Worm (Caenorhabditis elegans): ENCODE measurements around the gene nstp-8.

- TF ChIP-seq sox-4 (tag; optimal IDR thresholded peaks at IDR 0.05) (no peak), rnt-1 (tag; optimal IDR thresholded peaks at IDR 0.05) (no peak), unc-62 (GFP tag; optimal IDR thresholded peaks at IDR 0.05) (no peak), blmp-1 (tag; optimal IDR thresholded peaks at IDR 0.05) (no peak), ama-1 (optimal IDR thresholded peaks at IDR 0.05) (no peak), efl-3 (GFP tag; optimal IDR thresholded peaks at IDR 0.05) (no peak), ztf-11 (tag; optimal IDR thresholded peaks at IDR 0.05) (no peak), lin-39 (tag; optimal IDR thresholded peaks at IDR 0.05) (no peak), unc-130 (tag; optimal IDR thresholded peaks at IDR 0.05) (no peak), ces-1 (GFP tag; optimal IDR thresholded peaks at IDR 0.05) (no peak), nhr-84 (tag; optimal IDR thresholded peaks at IDR 0.05) (no peak), tlp-1 (tag; optimal IDR thresholded peaks at IDR 0.05) (no peak), pqm-1 (tag; optimal IDR thresholded peaks at IDR 0.05) (no peak), sptf-1 (tag; optimal IDR thresholded peaks at IDR 0.05) (no peak)
Observed at ce11 chrV:2190383-2190782, 25.1 kb upstream of the nstp-8 start.

All from whole organism, L1 larva.